Fruit fly (Drosophila melanogaster) whole organism, embryonic: ENCODE results near the gene Helz.

Experiments used
- Atf6 ChIP-seq: fragments of 200-800 bp; sonication (Bioruptor generic); IDR thresholded peaks from 2 replicates; pipeline ENCODE4 v1.3.6; 2022; ENCODE audit warnings: missing biosample characterization, missing genetic modification characterization
- B-H1 ChIP-seq: fragments of 200-800 bp; sonication (Bioruptor generic); IDR thresholded peaks from 3 replicates; pipeline ENCODE4 v1.3.6; 2022; ENCODE audit warnings: missing biosample characterization, missing genetic modification characterization
- Blimp-1 ChIP-seq: fragments of 200-800 bp; sonication (Bioruptor generic); optimal IDR thresholded peaks from 3 replicates; lab custom pipeline; 2018; ENCODE audit warnings: missing biosample characterization, missing genetic modification characterization, mild to moderate bottlenecking, moderate library complexity, missing genetic modification reagents
- Bteb2 ChIP-seq: fragments of 200-800 bp; sonication (Bioruptor generic); optimal IDR thresholded peaks from 2 replicates; lab custom pipeline; 2016; ENCODE audit warnings: missing biosample characterization, missing genetic modification characterization
- CG10209 ChIP-seq: fragments of 200-800 bp; sonication (Bioruptor generic); optimal IDR thresholded peaks from 3 replicates; lab custom pipeline; 2017; ENCODE audit warnings: missing biosample characterization, mild to moderate bottlenecking, missing genetic modification characterization, missing genetic modification reagents
- CG11093 ChIP-seq: fragments of 200-800 bp; sonication (Bioruptor generic); IDR thresholded peaks from 3 replicates; pipeline ENCODE4 v1.3.6; 2022; ENCODE audit warnings: missing biosample characterization, missing genetic modification characterization
- CG11456 ChIP-seq: fragments of 200-800 bp; sonication (Bioruptor generic); IDR thresholded peaks from 3 replicates; pipeline ENCODE4 v1.3.6; 2022; ENCODE audit warnings: missing biosample characterization, missing genetic modification characterization
- CG11695 ChIP-seq: fragments of 200-800 bp; sonication (Bioruptor generic); IDR thresholded peaks from 3 replicates; pipeline ENCODE4 v1.3.6; 2022; ENCODE audit warnings: missing biosample characterization, missing genetic modification characterization
- CG12219 ChIP-seq: fragments of 200-800 bp; sonication (Bioruptor generic); optimal IDR thresholded peaks from 3 replicates; lab custom pipeline; 2018; ENCODE audit warnings: missing biosample characterization, mild to moderate bottlenecking, missing genetic modification characterization
- CG13624 ChIP-seq: fragments of 200-800 bp; sonication (Bioruptor generic); optimal IDR thresholded peaks from 2 replicates; lab custom pipeline; 2016; ENCODE audit warnings: missing biosample characterization, missing genetic modification characterization
- CG17328 ChIP-seq: fragments of 200-800 bp; sonication (Bioruptor generic); IDR thresholded peaks from 2 replicates; pipeline ENCODE4 v1.3.6; 2022; ENCODE audit warnings: missing biosample characterization, missing genetic modification characterization
- CG17361 ChIP-seq: fragments of 200-800 bp; sonication (Bioruptor generic); IDR thresholded peaks from 3 replicates; pipeline ENCODE4 v1.3.6; 2022; ENCODE audit warnings: missing biosample characterization, missing genetic modification characterization
- CG18764 ChIP-seq: fragments of 200-800 bp; sonication (Bioruptor generic); optimal IDR thresholded peaks from 3 replicates; lab custom pipeline; 2016; ENCODE audit warnings: missing biosample characterization, missing genetic modification characterization
- CG31224 ChIP-seq: fragments of 200-800 bp; sonication (Bioruptor generic); IDR thresholded peaks from 2 replicates; pipeline ENCODE4 v1.3.6; 2022; ENCODE audit warnings: missing biosample characterization, missing genetic modification characterization
- CG3726 ChIP-seq: fragments of 200-800 bp; sonication (Bioruptor generic); IDR thresholded peaks from 3 replicates; pipeline ENCODE4, ENCODE4 v1.3.6; 2022; ENCODE audit warnings: missing biosample characterization, missing genetic modification characterization
- CG4404 ChIP-seq: fragments of 200-800 bp; sonication (Bioruptor generic); IDR thresholded peaks from 2 replicates; pipeline ENCODE4 v1.3.6; 2022; ENCODE audit warnings: missing biosample characterization, missing genetic modification characterization
- CG6254 ChIP-seq: fragments of 200-800 bp; sonication (Bioruptor generic); optimal IDR thresholded peaks from 3 replicates; lab custom pipeline; 2017; ENCODE audit warnings: mild to moderate bottlenecking, missing biosample characterization, missing genetic modification reagents, missing genetic modification characterization
- CG6854 ChIP-seq: fragments of 200-800 bp; sonication (Bioruptor generic); optimal IDR thresholded peaks from 3 replicates; lab custom pipeline; 2017; ENCODE audit warnings: missing biosample characterization, mild to moderate bottlenecking, missing genetic modification characterization
- CG7928 ChIP-seq: fragments of 200-800 bp; sonication (Bioruptor generic); optimal IDR thresholded peaks from 2 replicates; lab custom pipeline; 2017; ENCODE audit warnings: missing biosample characterization, mild to moderate bottlenecking, missing genetic modification characterization
- CG7963 ChIP-seq: fragments of 200-800 bp; sonication (Bioruptor generic); IDR thresholded peaks from 3 replicates; pipeline ENCODE4 v1.3.6; 2022; ENCODE audit warnings: missing biosample characterization, missing genetic modification characterization; ENCODE audit not compliant: partially characterized antibody
- CG8089 ChIP-seq: fragments of 200-800 bp; sonication (Bioruptor generic); optimal IDR thresholded peaks from 3 replicates; lab custom pipeline; 2016; ENCODE audit warnings: missing biosample characterization, missing genetic modification characterization
- CG8281 ChIP-seq: fragments of 200-800 bp; sonication (Bioruptor generic); optimal IDR thresholded peaks from 2 replicates; lab custom pipeline; 2018; ENCODE audit warnings: missing biosample characterization, mild to moderate bottlenecking, missing genetic modification characterization, moderate library complexity
- CG9215 ChIP-seq: fragments of 200-800 bp; sonication (Bioruptor generic); IDR thresholded peaks from 2 replicates; pipeline ENCODE4 v1.3.6; 2022; ENCODE audit warnings: missing biosample characterization, missing genetic modification characterization
- Dref ChIP-seq: fragments of 200-800 bp; sonication (Bioruptor generic); IDR thresholded peaks from 2 replicates; pipeline ENCODE4 v1.3.6; 2022; ENCODE audit warnings: missing biosample characterization, missing genetic modification characterization
- E2f1 ChIP-seq: fragments of 200-800 bp; sonication (Bioruptor generic); IDR thresholded peaks from 2 replicates; pipeline ENCODE4 v1.3.6; 2022; ENCODE audit warnings: missing biosample characterization, missing genetic modification characterization
- ERR ChIP-seq: fragments of 200-800 bp; sonication (Bioruptor generic); optimal IDR thresholded peaks from 2 replicates; lab custom pipeline; 2016; ENCODE audit warnings: missing biosample characterization, missing genetic modification characterization
- HLH4C ChIP-seq: fragments of 200-800 bp; sonication (Bioruptor generic); IDR thresholded peaks from 3 replicates; pipeline ENCODE4 v1.3.6; 2022; ENCODE audit warnings: missing biosample characterization, missing genetic modification characterization; ENCODE audit not compliant: partially characterized antibody
- HLHmδ ChIP-seq: fragments of 200-800 bp; sonication (Bioruptor generic); optimal IDR thresholded peaks from 2 replicates; lab custom pipeline; 2018; ENCODE audit warnings: missing biosample characterization, mild to moderate bottlenecking, missing genetic modification characterization, moderate library complexity
- Hr51 ChIP-seq, 2 experiments: fragments of 200-800 bp; sonication (Bioruptor generic); optimal IDR thresholded peaks; 2 replicates in 1 of 2; 3 replicates in 1 of 2; lab custom pipeline; 2016 to 2018; ENCODE audit warnings: missing biosample characterization in 2 of 2, missing genetic modification characterization in 2 of 2, mild to moderate bottlenecking in 1 of 2, moderate library complexity in 1 of 2
- Kr ChIP-seq: fragments of 200-800 bp; sonication (Bioruptor generic); optimal IDR thresholded peaks from 2 replicates; lab custom pipeline; 2017; ENCODE audit warnings: missing biosample characterization, mild to moderate bottlenecking, missing genetic modification characterization
- Lim3 ChIP-seq: fragments of 200-800 bp; sonication (Bioruptor generic); IDR thresholded peaks from 2 replicates; pipeline ENCODE4 v1.3.6; 2022; ENCODE audit warnings: missing biosample characterization, missing genetic modification characterization
- Mad ChIP-seq: fragments of 200-800 bp; sonication (Bioruptor generic); optimal IDR thresholded peaks from 2 replicates; lab custom pipeline; 2016; ENCODE audit warnings: missing biosample characterization, missing genetic modification characterization
- Mrtf ChIP-seq: fragments of 200-800 bp; sonication (Bioruptor generic); IDR thresholded peaks from 3 replicates; pipeline ENCODE4 v1.3.6; 2022; ENCODE audit warnings: missing biosample characterization, missing genetic modification characterization
- bowl ChIP-seq: fragments of 200-800 bp; sonication (Bioruptor generic); IDR thresholded peaks from 2 replicates; pipeline ENCODE4 v1.3.6; 2022; ENCODE audit warnings: missing biosample characterization, missing genetic modification characterization
- cad ChIP-seq: fragments of >200 bp; optimal IDR thresholded peaks from 2 replicates; lab custom pipeline; 2017; ENCODE audit warnings: missing biosample characterization, missing genetic modification characterization
- caup ChIP-seq: fragments of 200-800 bp; sonication (Bioruptor generic); optimal IDR thresholded peaks from 3 replicates; lab custom pipeline; 2017; ENCODE audit warnings: missing biosample characterization, mild to moderate bottlenecking, missing genetic modification characterization, moderate library complexity; ENCODE audit not compliant: severe bottlenecking
- crp ChIP-seq, 2 experiments: fragments of 200-800 bp; sonication (Bioruptor generic); optimal IDR thresholded peaks; 2 replicates in 1 of 2; 3 replicates in 1 of 2; lab custom pipeline; 2017; ENCODE audit warnings: missing biosample characterization in 2 of 2, missing genetic modification characterization in 2 of 2, mild to moderate bottlenecking in 1 of 2, moderate library complexity in 1 of 2
- dmrt11E ChIP-seq: fragments of 200-800 bp; sonication (Bioruptor generic); optimal IDR thresholded peaks from 3 replicates; lab custom pipeline; 2018; ENCODE audit warnings: missing biosample characterization, mild to moderate bottlenecking, missing genetic modification characterization, moderate library complexity
- en ChIP-seq: fragments of 200-800 bp; sonication (Bioruptor generic); optimal IDR thresholded peaks from 2 replicates; lab custom pipeline; 2016; ENCODE audit warnings: missing biosample characterization, missing genetic modification characterization
- fd96Cb ChIP-seq: fragments of 200-800 bp; sonication (Bioruptor generic); optimal IDR thresholded peaks from 2 replicates; lab custom pipeline; 2018; ENCODE audit warnings: missing biosample characterization, mild to moderate bottlenecking, missing genetic modification characterization, moderate library complexity
- gsb ChIP-seq: fragments of 200-800 bp; sonication (Bioruptor generic); IDR thresholded peaks from 2 replicates; pipeline ENCODE4 v1.3.6; 2022; ENCODE audit warnings: missing biosample characterization, missing genetic modification characterization
- lilli ChIP-seq: fragments of 200-800 bp; sonication (Bioruptor generic); optimal IDR thresholded peaks from 3 replicates; lab custom pipeline; 2016; ENCODE audit warnings: missing biosample characterization, missing genetic modification characterization
- nerfin-2 ChIP-seq: fragments of 200-800 bp; sonication (Bioruptor generic); IDR thresholded peaks from 2 replicates; pipeline ENCODE4 v1.3.6; 2022; ENCODE audit warnings: missing biosample characterization, missing genetic modification characterization; ENCODE audit not compliant: partially characterized antibody
- pb ChIP-seq: fragments of 200-800 bp; sonication (Bioruptor generic); optimal IDR thresholded peaks from 3 replicates; lab custom pipeline; 2016; ENCODE audit warnings: missing biosample characterization, missing genetic modification characterization
- pho ChIP-seq: fragments of 200-800 bp; sonication (Bioruptor generic); optimal IDR thresholded peaks from 2 replicates; lab custom pipeline; 2016; ENCODE audit warnings: missing biosample characterization, missing genetic modification characterization
- phol ChIP-seq: fragments of 200-800 bp; sonication (Bioruptor generic); optimal IDR thresholded peaks from 3 replicates; lab custom pipeline; 2018; ENCODE audit warnings: missing biosample characterization, mild to moderate bottlenecking, missing genetic modification characterization, moderate library complexity
- psq ChIP-seq: fragments of 200-800 bp; sonication (Bioruptor generic); optimal IDR thresholded peaks from 2 replicates; lab custom pipeline; 2017; ENCODE audit warnings: missing biosample characterization, missing genetic modification characterization
- seq ChIP-seq: fragments of 200-800 bp; sonication (Bioruptor generic); IDR thresholded peaks from 2 replicates; pipeline ENCODE4 v1.3.6; 2022; ENCODE audit warnings: missing biosample characterization, missing genetic modification characterization
- tll ChIP-seq, 2 experiments: fragments of 200-800 bp in 1 of 2; fragments of >200 bp in 1 of 2; sonication (Bioruptor generic) in 1 of 2; optimal IDR thresholded peaks; 2 replicates each; lab custom pipeline; 2017 to 2019; ENCODE audit warnings: missing biosample characterization in 2 of 2, missing genetic modification characterization in 2 of 2, mild to moderate bottlenecking in 1 of 2, moderate library complexity in 1 of 2
- tna ChIP-seq: fragments of 200-800 bp; sonication (Bioruptor generic); IDR thresholded peaks from 2 replicates; pipeline ENCODE4 v1.3.6; 2022; ENCODE audit warnings: missing biosample characterization, missing genetic modification characterization; ENCODE audit not compliant: partially characterized antibody
- zen ChIP-seq: fragments of 200-800 bp; sonication (Bioruptor generic); optimal IDR thresholded peaks from 3 replicates; lab custom pipeline; 2018; ENCODE audit warnings: missing biosample characterization, mild to moderate bottlenecking, missing genetic modification characterization, moderate library complexity
- zf30C ChIP-seq: fragments of 200-800 bp; sonication (Bioruptor generic); optimal IDR thresholded peaks from 3 replicates; lab custom pipeline; 2018; ENCODE audit warnings: missing biosample characterization, mild to moderate bottlenecking, missing genetic modification characterization

Helz gene

DNA sequence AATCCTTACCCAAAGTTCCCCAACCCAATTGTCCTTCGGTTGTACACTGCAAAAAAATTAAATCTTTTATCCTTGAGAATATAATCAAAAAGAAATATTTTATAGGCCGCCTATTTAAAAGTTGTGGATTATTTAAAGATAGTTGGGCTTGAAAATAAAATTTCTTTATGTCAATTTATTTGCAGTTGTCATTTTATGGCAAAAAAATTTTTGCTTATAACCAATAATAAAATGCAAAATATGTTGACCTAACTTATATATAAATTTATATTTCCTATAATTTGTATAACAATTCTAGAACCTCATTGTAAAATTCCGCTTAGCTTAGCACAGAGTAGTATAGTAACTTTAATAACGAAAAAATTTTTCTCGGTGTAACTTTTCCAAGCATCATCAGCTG, 57.7 kb downstream of the Helz start (continued):
- no peak for TF ChIP-seq CG7928 (GFP tag; lab: Kevin White, UChicago)
- TF ChIP-seq CG12219 (GFP tag; lab: Kevin White, UChicago) = no peak
- TF ChIP-seq fd96Cb (tag; lab: Kevin White, UChicago) = no peak
- TF ChIP-seq CG3726 = no peak
- no peak for TF ChIP-seq zf30C (GFP tag; lab: Kevin White, UChicago)
- TF ChIP-seq Atf6 (GFP tag; lab: Robert Waterston, UW) = no peak
- no peak for TF ChIP-seq seq (GFP tag; lab: Robert Waterston, UW)
- no peak for TF ChIP-seq HLHmδ (GFP tag; lab: Kevin White, UChicago)
- TF ChIP-seq CG7963 (GFP tag; lab: Robert Waterston, UW) = no peak
- TF ChIP-seq Dref (GFP tag; lab: Robert Waterston, UW) = no peak
- no peak for TF ChIP-seq Lim3 (GFP tag; lab: Robert Waterston, UW)
- TF ChIP-seq Hr51 (GFP tag; optimal IDR thresholded peaks at IDR 0.05; lab: Kevin White, UChicago) = peak in 1 of 2 experiments; percentile 53
- no peak for TF ChIP-seq gsb
- TF ChIP-seq CG31224 (GFP tag; lab: Robert Waterston, UW) = no peak
- TF ChIP-seq Mrtf (GFP tag; lab: Robert Waterston, UW) = no peak
- TF ChIP-seq tll (GFP tag; optimal IDR thresholded peaks at IDR 0.05; lab: Kevin White, UChicago) = no peak
- no peak for TF ChIP-seq CG18764 (GFP tag; lab: Kevin White, UChicago)
- TF ChIP-seq CG8089 (GFP tag; lab: Kevin White, UChicago) = no peak
- TF ChIP-seq Blimp-1 (GFP tag; lab: Kevin White, UChicago) = no peak
- TF ChIP-seq Kr = no peak
- TF ChIP-seq phol = no peak
- no peak for TF ChIP-seq zen (tag; lab: Kevin White, UChicago)
- no peak for TF ChIP-seq tna (GFP tag; lab: Robert Waterston, UW)
- no peak for TF ChIP-seq en (GFP tag; lab: Kevin White, UChicago)
- TF ChIP-seq dmrt11E (tag; lab: Kevin White, UChicago) = no peak
- no peak for TF ChIP-seq cad (GFP tag; lab: Kevin White, UChicago)
- no peak for TF ChIP-seq HLH4C (GFP tag; lab: Robert Waterston, UW)
- TF ChIP-seq caup = peak; percentile 14
- TF ChIP-seq CG11695 (GFP tag; lab: Robert Waterston, UW) = no peak
- TF ChIP-seq CG10209 (GFP tag; lab: Kevin White, UChicago) = peak; percentile 28
- TF ChIP-seq Mad = no peak
- TF ChIP-seq CG11456 (GFP tag; lab: Robert Waterston, UW) = no peak
- no peak for TF ChIP-seq CG6254 (GFP tag; lab: Kevin White, UChicago)
- TF ChIP-seq crp (GFP tag; optimal IDR thresholded peaks at IDR 0.05; lab: Kevin White, UChicago) = no peak
- TF ChIP-seq bowl (GFP tag; lab: Robert Waterston, UW) = no peak
- TF ChIP-seq CG17361 (GFP tag; lab: Robert Waterston, UW) = peak; percentile 57; the same call in 2 of the 3 replicates
- TF ChIP-seq CG8281 (tag; lab: Kevin White, UChicago) = no peak
- no peak for TF ChIP-seq CG6854 (GFP tag; lab: Kevin White, UChicago)
- no peak for TF ChIP-seq ERR (GFP tag; lab: Kevin White, UChicago)
- no peak for TF ChIP-seq B-H1 (GFP tag; lab: Robert Waterston, UW)
- no peak for TF ChIP-seq E2f1 (GFP tag; lab: Robert Waterston, UW)
- no peak for TF ChIP-seq Bteb2 (GFP tag; lab: Kevin White, UChicago)
- TF ChIP-seq CG17328 = no peak
- no peak for TF ChIP-seq pb (GFP tag; lab: Kevin White, UChicago)
- no peak for TF ChIP-seq lilli
- TF ChIP-seq CG13624 (GFP tag; lab: Kevin White, UChicago) = no peak
- no peak for TF ChIP-seq CG9215 (GFP tag; lab: Robert Waterston, UW)
- no peak for TF ChIP-seq CG11093 (GFP tag; lab: Robert Waterston, UW)
- TF ChIP-seq psq (GFP tag; lab: Kevin White, UChicago) = no peak
- TF ChIP-seq nerfin-2 (GFP tag; lab: Robert Waterston, UW) = no peak
- TF ChIP-seq CG4404 = no peak
- TF ChIP-seq pho (GFP tag; lab: Kevin White, UChicago) = no peak
